Fruit fly (Drosophila melanogaster): ENCODE results near the gene PIG-H.

The PIG-H gene

DNA sequence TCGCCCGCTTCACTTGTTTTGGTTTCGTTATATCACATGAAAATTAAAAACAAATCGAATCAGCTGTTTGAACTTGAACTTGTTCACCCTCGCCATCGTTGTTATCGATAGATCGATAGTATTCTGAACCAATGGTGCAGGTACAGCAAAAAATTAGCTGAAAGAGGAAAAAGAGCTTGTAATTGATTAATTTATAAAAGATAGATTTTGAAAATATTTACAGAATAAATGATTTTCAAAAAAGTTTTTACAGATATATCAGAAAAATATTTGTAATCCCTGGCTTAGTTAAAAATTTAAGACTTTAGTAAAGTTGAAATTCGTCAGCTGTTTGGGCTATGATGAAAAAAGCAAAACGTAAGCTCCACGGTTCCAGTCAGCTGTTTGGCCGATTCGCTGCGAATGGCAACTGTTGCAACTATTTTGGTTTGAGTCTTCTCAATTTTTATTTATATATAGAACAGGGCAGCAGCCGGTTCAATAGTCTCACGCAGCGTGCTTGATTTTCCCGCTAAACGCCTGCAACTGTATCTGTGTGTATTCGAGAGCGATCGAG, 33.4 kb downstream of the PIG-H start, which contains the start of the genes CG11035 and unc-45 (continued):
- peak; percentile 17 to 50 for TF ChIP-seq dpn (GFP tag; optimal IDR thresholded peaks at IDR 0.05)
- no peak for TF ChIP-seq aop (GFP tag; IDR thresholded peaks at IDR 0.05)
- peak in 1 of 2 experiments; percentile 19 for TF ChIP-seq Hr51 (GFP tag; optimal IDR thresholded peaks at IDR 0.05)
- TF ChIP-seq Fer1 (GFP tag; optimal IDR thresholded peaks at IDR 0.05): peak; percentile 31
- TF ChIP-seq CG6175 (GFP tag; IDR thresholded peaks at IDR 0.05): no peak
- TF ChIP-seq chm (GFP tag; IDR thresholded peaks at IDR 0.05): no peak
- TF ChIP-seq Mes4 (GFP tag; optimal IDR thresholded peaks at IDR 0.05): no peak
- no peak for TF ChIP-seq D19B (GFP tag; optimal IDR thresholded peaks at IDR 0.05)
- TF ChIP-seq CG7786 (GFP tag; optimal IDR thresholded peaks at IDR 0.05): no peak
- no peak for TF ChIP-seq emc (GFP tag; optimal IDR thresholded peaks at IDR 0.05)
- TF ChIP-seq scrt (GFP tag; optimal IDR thresholded peaks at IDR 0.05): peak; percentile 90
- TF ChIP-seq Oli (tag; optimal IDR thresholded peaks at IDR 0.05): no peak
- peak; percentile 62 for TF ChIP-seq CG18262 (tag; optimal IDR thresholded peaks at IDR 0.05)
- TF ChIP-seq CG32532 (GFP tag; IDR thresholded peaks at IDR 0.05): peak; percentile 55
- TF ChIP-seq CG7556 (GFP tag; optimal IDR thresholded peaks at IDR 0.05): peak; percentile 7
- peak; percentile 68 for TF ChIP-seq Doc3 (GFP tag; IDR thresholded peaks at IDR 0.05; ENCODE audit: partially characterized antibody)
- TF ChIP-seq CG7963 (GFP tag; IDR thresholded peaks at IDR 0.05; ENCODE audit: partially characterized antibody): 0 out of 3 replicates have a peak, but pooled peaks have one; percentile 42
- TF ChIP-seq CG10959 (GFP tag; IDR thresholded peaks at IDR 0.05): no peak
- no peak for TF ChIP-seq CG9876 (GFP tag; optimal IDR thresholded peaks at IDR 0.05)
- TF ChIP-seq CG4820 (GFP tag; optimal IDR thresholded peaks at IDR 0.05): no peak
- no peak for TF ChIP-seq Usf (GFP tag; optimal IDR thresholded peaks at IDR 0.05)
- no peak for TF ChIP-seq jigr1 (GFP tag; IDR thresholded peaks at IDR 0.05)
- no peak for TF ChIP-seq jing (GFP tag; optimal IDR thresholded peaks at IDR 0.05)
- TF ChIP-seq CG1832 (GFP tag; optimal IDR thresholded peaks at IDR 0.05): no peak
- TF ChIP-seq Hmx (GFP tag; optimal IDR thresholded peaks at IDR 0.05): no peak
- TF ChIP-seq ftz-f1 (GFP tag; optimal IDR thresholded peaks at IDR 0.05): peak; percentile 27
- TF ChIP-seq Atf-2 (GFP tag; optimal IDR thresholded peaks at IDR 0.05): no peak
- no peak for TF ChIP-seq sc (optimal IDR thresholded peaks at IDR 0.05)
- no peak for TF ChIP-seq sc (GFP tag; optimal IDR thresholded peaks at IDR 0.05)
- TF ChIP-seq CG4404 (GFP tag; IDR thresholded peaks at IDR 0.05): no peak
- no peak for TF ChIP-seq ssp (GFP tag; IDR thresholded peaks at IDR 0.05)
- TF ChIP-seq CG8924 (tag; optimal IDR thresholded peaks at IDR 0.05): peak; percentile 18
- peak; percentile 36 for TF ChIP-seq CG13624 (GFP tag; optimal IDR thresholded peaks at IDR 0.05)
- TF ChIP-seq dmrt99B (tag; optimal IDR thresholded peaks at IDR 0.05): no peak
- TF ChIP-seq CG18599 (GFP tag; optimal IDR thresholded peaks at IDR 0.05): no peak
- TF ChIP-seq Dref (GFP tag; IDR thresholded peaks at IDR 0.05): peak; percentile 82
- TF ChIP-seq CG10565 (GFP tag; optimal IDR thresholded peaks at IDR 0.05): no peak
- no peak for TF ChIP-seq CG18011 (GFP tag; optimal IDR thresholded peaks at IDR 0.05)
- TF ChIP-seq row (GFP tag; IDR thresholded peaks at IDR 0.05): peak; percentile 91
- TF ChIP-seq ash1 (GFP tag; optimal IDR thresholded peaks at IDR 0.05): no peak
- no peak for TF ChIP-seq crol (GFP tag; IDR thresholded peaks at IDR 0.05)
- TF ChIP-seq HLHmδ (GFP tag; optimal IDR thresholded peaks at IDR 0.05): no peak
- no peak for TF ChIP-seq psq (GFP tag; optimal IDR thresholded peaks at IDR 0.05)
- no peak for TF ChIP-seq GATAe (GFP tag; conservative IDR thresholded peaks at IDR 0.05)
- TF ChIP-seq klu (GFP tag; IDR thresholded peaks at IDR 0.05): peak; percentile 38; the same call in 1 of the 2 replicates
- no peak for TF ChIP-seq CG14965 (GFP tag; optimal IDR thresholded peaks at IDR 0.05; ENCODE audit: borderline replicate concordance)
- TF ChIP-seq gro (GFP tag; optimal IDR thresholded peaks at IDR 0.05): peak; percentile 59
- TF ChIP-seq Asciz (GFP tag; optimal IDR thresholded peaks at IDR 0.05): no peak
- no peak for TF ChIP-seq CG10209 (GFP tag; optimal IDR thresholded peaks at IDR 0.05)
- no peak for TF ChIP-seq odd (GFP tag; optimal IDR thresholded peaks at IDR 0.05)
- no peak for TF ChIP-seq luna (GFP tag; optimal IDR thresholded peaks at IDR 0.05)

Data from whole organism, embryonic.